Worm (Caenorhabditis elegans): ENCODE results near the gene T18D3.5.

T18D3.5 gene

DNA sequence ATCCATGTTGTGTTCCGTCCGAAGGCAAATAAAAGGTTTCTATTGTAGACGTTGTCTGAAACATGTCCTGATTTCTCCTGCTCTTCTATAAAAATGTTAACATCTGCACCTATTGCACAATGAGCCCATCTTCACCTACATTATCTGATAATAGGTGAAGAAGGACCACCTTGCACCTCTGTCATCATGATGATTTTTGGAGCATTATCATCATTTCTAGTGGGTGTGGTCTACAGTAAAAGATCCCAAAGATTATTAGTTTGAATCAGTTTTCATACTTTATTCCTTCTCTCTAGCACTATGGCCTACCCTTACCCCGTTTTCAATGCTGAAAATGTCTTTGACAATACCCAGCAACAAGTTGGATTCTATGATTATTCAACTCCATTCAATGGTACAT is 33.3 kb upstream of the T18D3.5 start, which contains the start of gene med-1:
med-1 (plus strand) TSS at position 301 of the 400 bp plus-strand sequence.
- TF ChIP-seq nhr-232 (tag; optimal IDR thresholded peaks at IDR 0.05) (no peak), ceh-18 (tag; optimal IDR thresholded peaks at IDR 0.05) (no peak), syd-9 (tag; optimal IDR thresholded peaks at IDR 0.05) (no peak), tbx-7 (tag; optimal IDR thresholded peaks at IDR 0.05) (no peak), hlh-15 (tag; optimal IDR thresholded peaks at IDR 0.05) (no peak), ref-2 (tag; optimal IDR thresholded peaks at IDR 0.05) (no peak), ceh-31 (tag; optimal IDR thresholded peaks at IDR 0.05) (no peak), elt-2 (tag; optimal IDR thresholded peaks at IDR 0.05) (no peak), ceh-14 (tag; optimal IDR thresholded peaks at IDR 0.05) (no peak), unc-42 (tag; optimal IDR thresholded peaks at IDR 0.05) (no peak), sox-4 (tag; optimal IDR thresholded peaks at IDR 0.05) (no peak), dmd-4 (tag; optimal IDR thresholded peaks at IDR 0.05; ENCODE audit: borderline replicate concordance) (no peak)

DNA sequence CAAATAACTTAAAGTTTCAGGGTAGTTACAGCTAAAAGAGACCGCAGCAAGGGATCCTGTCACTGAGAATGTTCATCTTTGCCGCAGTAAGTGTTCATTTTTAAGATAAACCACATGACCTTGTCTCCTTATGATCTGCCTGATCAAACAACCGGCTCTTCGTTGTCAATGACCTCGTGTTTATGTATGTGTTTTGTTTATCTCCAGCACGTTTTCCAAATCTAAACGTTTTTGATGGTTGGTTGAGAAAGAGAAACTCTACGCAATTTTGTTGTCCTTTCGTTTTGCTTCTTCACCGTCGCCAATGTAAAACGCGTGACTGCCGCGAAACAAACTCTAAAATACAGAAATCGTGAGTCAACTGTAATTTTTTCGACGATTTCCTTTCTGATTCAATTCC is 29.5 kb upstream of the T18D3.5 start, which contains the start of gene tsct-1:
tsct-1 (plus strand) TSS at position 12 of the 400 bp plus-strand sequence.
- TF ChIP-seq ceh-22 (tag; optimal IDR thresholded peaks at IDR 0.05), result no peak

DNA sequence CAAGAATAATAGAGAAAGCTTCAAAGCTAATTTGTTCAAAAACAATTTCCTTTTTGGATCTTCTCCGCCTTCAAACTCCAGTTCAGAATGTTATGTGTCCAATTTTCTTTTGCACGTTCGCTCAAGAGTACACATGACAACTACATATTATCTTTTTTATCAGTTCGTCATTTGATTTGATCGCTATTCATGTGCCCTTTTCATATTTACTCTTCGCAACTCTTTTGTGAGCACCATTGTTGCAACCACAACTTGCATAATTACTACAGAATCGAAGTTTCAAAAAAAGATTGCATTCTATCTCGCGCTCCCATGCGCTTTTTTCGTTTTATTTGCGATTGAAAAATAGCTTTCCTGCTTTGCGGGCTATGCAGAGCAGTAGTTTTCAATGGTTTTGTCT is 28.4 kb upstream of the T18D3.5 start:
- TF ChIP-seq K09A11.1 (tag; optimal IDR thresholded peaks at IDR 0.05; ENCODE audit: insufficient read depth) (no peak), unc-86 (tag; optimal IDR thresholded peaks at IDR 0.05) (no peak), unc-42 (tag; optimal IDR thresholded peaks at IDR 0.05) (no peak), pat-9 (tag; optimal IDR thresholded peaks at IDR 0.05) (no peak), hlh-8 (tag; optimal IDR thresholded peaks at IDR 0.05) (no peak), hlh-6 (tag; optimal IDR thresholded peaks at IDR 0.05) (no peak), nhr-232 (tag; optimal IDR thresholded peaks at IDR 0.05) (no peak), pag-3 (tag; optimal IDR thresholded peaks at IDR 0.05; ENCODE audit: borderline replicate concordance) (no peak), pha-2 (tag; optimal IDR thresholded peaks at IDR 0.05) (no peak), sdc-2 (tag; optimal IDR thresholded peaks at IDR 0.05) (no peak), lim-6 (tag; optimal IDR thresholded peaks at IDR 0.05) (no peak), C38D4.7 (GFP tag; optimal IDR thresholded peaks at IDR 0.05) (no peak)

DNA sequence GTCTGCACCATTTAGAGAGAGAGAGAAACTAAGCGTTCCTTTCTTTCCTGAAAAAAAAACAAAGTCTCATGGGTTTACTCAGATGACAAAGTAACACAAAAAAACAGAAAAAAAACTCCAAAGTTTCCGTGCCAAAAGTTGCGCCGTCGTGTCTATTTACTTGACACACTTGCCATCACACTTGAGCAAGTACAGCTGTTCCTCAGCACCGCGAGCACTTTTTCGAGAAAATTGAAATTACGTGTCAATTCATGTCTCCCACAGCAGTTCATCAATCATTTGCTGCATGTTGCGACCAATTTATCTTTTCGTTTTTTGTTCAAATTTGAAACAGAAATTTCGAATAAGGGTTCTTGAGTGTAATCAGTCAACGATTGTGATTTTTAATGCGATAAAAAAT is 27.1 kb upstream of the T18D3.5 start:
- no peak for TF ChIP-seq unc-55 (GFP tag; optimal IDR thresholded peaks at IDR 0.05)
- no peak for TF ChIP-seq ceh-48 (tag; optimal IDR thresholded peaks at IDR 0.05)
- TF ChIP-seq zip-5 (tag; optimal IDR thresholded peaks at IDR 0.05), result no peak
- TF ChIP-seq tbx-7 (tag; optimal IDR thresholded peaks at IDR 0.05), result no peak

DNA sequence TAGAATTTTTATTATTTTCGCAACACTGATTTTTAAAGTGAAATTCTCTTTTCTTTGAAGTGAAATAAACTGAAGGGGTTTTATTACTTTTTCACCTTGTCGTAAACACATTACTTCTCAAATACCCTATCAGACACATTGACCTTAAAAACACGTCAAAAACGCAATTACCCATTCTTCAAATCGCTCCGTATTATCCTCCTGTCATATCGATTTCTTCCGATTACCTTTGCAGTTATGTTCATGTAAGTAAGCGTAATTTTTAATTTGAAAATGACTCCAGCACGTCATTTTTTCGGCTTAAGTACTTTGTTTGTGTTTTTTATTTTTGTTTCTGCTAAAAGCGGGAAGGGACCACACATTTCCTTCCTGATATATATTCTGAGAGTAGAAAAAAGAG is 25.3 kb upstream of the T18D3.5 start:
- TF ChIP-seq ref-2 (tag; optimal IDR thresholded peaks at IDR 0.05) (no peak), ama-1 (optimal IDR thresholded peaks at IDR 0.05) (no peak), ceh-19 (GFP tag; optimal IDR thresholded peaks at IDR 0.05) (no peak), ceh-48 (tag; optimal IDR thresholded peaks at IDR 0.05) (no peak), C08G9.2 (tag; optimal IDR thresholded peaks at IDR 0.05) (no peak), ceh-9 (tag; optimal IDR thresholded peaks at IDR 0.05) (no peak), lin-11 (tag; optimal IDR thresholded peaks at IDR 0.05) (no peak), pat-9 (tag; optimal IDR thresholded peaks at IDR 0.05) (no peak), odd-2 (tag; optimal IDR thresholded peaks at IDR 0.05) (no peak), nhr-11 (tag; optimal IDR thresholded peaks at IDR 0.05) (no peak), gmeb-2 (tag; optimal IDR thresholded peaks at IDR 0.05) (no peak), hlh-15 (tag; optimal IDR thresholded peaks at IDR 0.05) (no peak)
